Fruit fly (Drosophila melanogaster) Kc167 (cell line): ENCODE data around the gene CG6171.

ENCODE experiments used
- Myc ChIP-seq: fragments of >200 bp; optimal IDR thresholded peaks from 2 replicates; lab custom pipeline; 2017; ENCODE audit warnings: missing external identifiers
- Sin3A ChIP-seq: fragments of >200 bp; optimal IDR thresholded peaks from 2 replicates; lab custom pipeline; 2018; ENCODE audit warnings: missing external identifiers
- h ChIP-seq: fragments of >200 bp; optimal IDR thresholded peaks from 3 replicates; lab custom pipeline; 2018; ENCODE audit warnings: missing external identifiers
- insv ChIP-seq: fragments of >200 bp; optimal IDR thresholded peaks from 3 replicates; lab custom pipeline; 2018; ENCODE audit warnings: missing external identifiers
- psq ChIP-seq: fragments of >200 bp; optimal IDR thresholded peaks from 2 replicates; lab custom pipeline; 2017; ENCODE audit warnings: missing external identifiers
- ttk ChIP-seq: sonication (Bioruptor generic); optimal IDR thresholded peaks from 2 replicates; lab custom pipeline; 2017; ENCODE audit warnings: missing external identifiers

The CG6171 gene

dm6 chr3R:15363608-15364007 lies at the start of gene CG6171:
Gene CG6171, minus strand, starts transcription at chr3R:15363857.
- TF ChIP-seq Sin3A (lab: Kevin White, UChicago) = no peak
- TF ChIP-seq ttk (lab: Kevin White, UChicago) = no peak
- no peak for TF ChIP-seq insv (lab: Kevin White, UChicago)
- no peak for TF ChIP-seq Myc (lab: Kevin White, UChicago)
- TF ChIP-seq psq (lab: Kevin White, UChicago) = no peak
- TF ChIP-seq h (lab: Kevin White, UChicago) = no peak

dm6 chr3R:15410689-15411587 lies 47.3 kb upstream of the CG6171 start:
- TF ChIP-seq h (lab: Kevin White, UChicago) = no peak

dm6 chr3R:15409772-15410688 lies 46.4 kb upstream of the CG6171 start:
- no peak for TF ChIP-seq h (lab: Kevin White, UChicago)
- TF ChIP-seq psq (lab: Kevin White, UChicago) = no peak
- no peak for TF ChIP-seq ttk (lab: Kevin White, UChicago)
- TF ChIP-seq Myc (lab: Kevin White, UChicago) = no peak

dm6 chr3R:15409110-15409771 lies 45.6 kb upstream of the CG6171 start:
- no peak for TF ChIP-seq psq (lab: Kevin White, UChicago)
- no peak for TF ChIP-seq insv (lab: Kevin White, UChicago)
- no peak for TF ChIP-seq Myc (lab: Kevin White, UChicago)
- TF ChIP-seq ttk (lab: Kevin White, UChicago) = no peak
- TF ChIP-seq Sin3A (lab: Kevin White, UChicago) = no peak

- no peak for TF ChIP-seq insv (lab: Kevin White, UChicago)
- TF ChIP-seq psq (lab: Kevin White, UChicago) = peak; percentile 90
These were observed 44.6 kb upstream of the CG6171 start, which contains the start of gene Atx2 for dm6 chr3R:15408131-15408731. Gene Atx2, plus strand, starts transcription at chr3R:15408423.

- no peak for TF ChIP-seq ttk (lab: Kevin White, UChicago)
- TF ChIP-seq psq (lab: Kevin White, UChicago) = no peak
- no peak for TF ChIP-seq insv (lab: Kevin White, UChicago)
- no peak for TF ChIP-seq Sin3A (lab: Kevin White, UChicago)
- no peak for TF ChIP-seq h (lab: Kevin White, UChicago)
- no peak for TF ChIP-seq Myc (lab: Kevin White, UChicago)
These were observed 43.4 kb upstream of the CG6171 start, which contains the start of gene CG6125 for dm6 chr3R:15407020-15407501. Gene CG6125, minus strand, starts transcription at chr3R:15407070.

dm6 chr3R:15406393-15406792 lies 42.7 kb upstream of the CG6171 start:
- TF ChIP-seq h (lab: Kevin White, UChicago) = no peak

- TF ChIP-seq insv (lab: Kevin White, UChicago) (no peak), Myc (lab: Kevin White, UChicago) (no peak)
These were observed 39.0 kb upstream of the CG6171 start for dm6 chr3R:15402654-15403053.

dm6 chr3R:15393206-15393805 lies 29.6 kb upstream of the CG6171 start:
- no peak for TF ChIP-seq h (lab: Kevin White, UChicago)
- no peak for TF ChIP-seq insv (lab: Kevin White, UChicago)
- no peak for TF ChIP-seq Sin3A (lab: Kevin White, UChicago)
- TF ChIP-seq psq (lab: Kevin White, UChicago) = no peak
- no peak for TF ChIP-seq ttk (lab: Kevin White, UChicago)
- no peak for TF ChIP-seq Myc (lab: Kevin White, UChicago)

dm6 chr3R:15382851-15383250 lies 19.2 kb upstream of the CG6171 start, which contains the start of gene h-cup:
Gene h-cup, minus strand, starts transcription at chr3R:15382951.
- no peak for TF ChIP-seq Sin3A (lab: Kevin White, UChicago)
- TF ChIP-seq psq (lab: Kevin White, UChicago) = no peak
- TF ChIP-seq h (lab: Kevin White, UChicago) = no peak
- TF ChIP-seq ttk (lab: Kevin White, UChicago) = no peak
- no peak for TF ChIP-seq insv (lab: Kevin White, UChicago)
- TF ChIP-seq Myc (lab: Kevin White, UChicago) = no peak

dm6 chr3R:15379071-15379470 lies 15.4 kb upstream of the CG6171 start:
- TF ChIP-seq psq (lab: Kevin White, UChicago) (no peak), ttk (lab: Kevin White, UChicago) (no peak), insv (lab: Kevin White, UChicago) (no peak), h (lab: Kevin White, UChicago) (no peak), Myc (lab: Kevin White, UChicago) (no peak), Sin3A (lab: Kevin White, UChicago) (no peak)
